Worm (Caenorhabditis elegans) whole organism, L4/young adult: ENCODE data around the gene F14H8.4.

ENCODE experiments used
- W03F9.2 ChIP-seq: fragments of 150-350 bp; optimal IDR thresholded peaks from 2 replicates; lab custom pipeline; 2014; ENCODE audit warnings: missing biosample characterization, missing genetic modification characterization
- dao-5 ChIP-seq: sonication (generic microtip); optimal IDR thresholded peaks from 2 replicates; lab custom pipeline; 2016; ENCODE audit warnings: missing genotype, missing genetic modification characterization, moderate library complexity, missing compliant biosample characterization

DNA sequence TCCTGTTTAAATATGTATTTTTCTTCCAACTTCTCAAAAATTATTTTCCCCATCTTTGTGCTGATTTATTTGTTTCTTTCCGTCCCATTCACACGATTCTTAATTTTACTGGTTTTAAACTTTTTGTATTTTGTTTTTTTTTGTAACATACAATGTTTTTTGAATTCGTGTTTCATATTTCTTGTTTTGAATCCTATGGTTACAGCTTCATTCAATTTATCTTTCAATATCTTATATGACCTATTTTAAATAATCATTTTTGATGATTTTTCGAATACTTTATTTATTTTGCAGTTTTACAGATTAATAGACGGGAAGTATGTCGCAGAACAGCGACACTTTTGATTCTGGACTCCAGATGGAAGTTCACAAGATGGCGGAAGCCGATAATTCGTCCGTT, 18.8 kb upstream of the F14H8.4 start, which contains the start of gene hrde-2:
- TF ChIP-seq dao-5 (tag; lab: Kevin White, UChicago), result no peak
- no peak for TF ChIP-seq W03F9.2 (tag; lab: Kevin White, UChicago)
